Worm (Caenorhabditis elegans): ENCODE results near the gene fbxa-128.

The fbxa-128 gene

DNA sequence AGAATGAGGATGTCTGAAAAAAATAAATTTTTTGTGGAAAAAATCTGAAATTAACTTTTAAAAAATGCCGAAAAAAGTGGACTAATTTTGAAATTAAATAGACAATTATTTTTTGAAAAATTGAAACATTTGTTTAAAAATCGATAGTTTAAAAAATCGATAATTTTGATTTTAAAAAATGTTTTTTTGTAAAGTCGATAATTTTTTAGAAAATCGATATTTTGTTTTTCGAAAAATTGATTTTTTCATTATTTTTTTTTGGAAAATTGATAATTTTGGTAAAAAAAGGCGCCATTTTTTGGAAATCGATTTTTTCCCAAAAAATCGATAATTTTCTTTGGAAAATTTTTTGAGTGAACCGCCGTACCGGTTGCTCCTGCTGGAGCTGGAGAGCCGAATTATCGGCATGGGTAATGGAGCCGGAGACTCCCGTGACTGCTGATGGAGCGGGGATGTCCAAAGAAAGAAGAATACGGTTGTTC, 33.4 kb upstream of the fbxa-128 start:
- peak; percentile 75 for TF ChIP-seq ceh-28 (tag; optimal IDR thresholded peaks at IDR 0.05)
- TF ChIP-seq ceh-32 (tag; optimal IDR thresholded peaks at IDR 0.05; ENCODE audit: poor library complexity), result no peak

ce11 chrIII:11170509-11170908, 31.6 kb upstream of the fbxa-128 start:
- peak; percentile 11 for TF ChIP-seq nhr-102 (tag; optimal IDR thresholded peaks at IDR 0.05)
- TF ChIP-seq zip-11 (GFP tag; IDR thresholded peaks at IDR 0.05), result no peak
- TF ChIP-seq nhr-28 (tag; optimal IDR thresholded peaks at IDR 0.05), result no peak
- no peak for TF ChIP-seq D1046.2 (GFP tag; IDR thresholded peaks at IDR 0.05)
- TF ChIP-seq tra-1 (GFP tag; IDR thresholded peaks at IDR 0.05), result peak; percentile 13; the same call in 1 of the 2 replicates
- no peak for TF ChIP-seq ceh-62 (tag; optimal IDR thresholded peaks at IDR 0.05)
- TF ChIP-seq aha-1 (tag), result peak; percentile 4
- 0 out of 2 replicates have a peak, but pooled peaks have one; percentile 11 for TF ChIP-seq dmd-6 (GFP tag; IDR thresholded peaks at IDR 0.05)

- TF ChIP-seq zfp-3 (GFP tag; conservative IDR thresholded peaks at IDR 0.05) (no peak), nhr-42 (GFP tag; IDR thresholded peaks at IDR 0.05) (no peak), set-16 (GFP tag; IDR thresholded peaks at IDR 0.05) (peak; percentile 88), skn-1 (tag; optimal IDR thresholded peaks at IDR 0.05) (no peak), sdz-12 (GFP tag; optimal IDR thresholded peaks at IDR 0.05) (no peak), dpl-1 (GFP tag; optimal IDR thresholded peaks at IDR 0.05) (no peak), unc-130 (GFP tag; optimal IDR thresholded peaks at IDR 0.05) (no peak), D1046.2 (GFP tag; IDR thresholded peaks at IDR 0.05) (0 out of 2 replicates have a peak, but pooled peaks have one; percentile 35), ztf-7 (tag; optimal IDR thresholded peaks at IDR 0.05) (no peak), jun-1 (tag; optimal IDR thresholded peaks at IDR 0.05) (no peak), lim-7 (GFP tag; IDR thresholded peaks at IDR 0.05) (no peak), lin-13 (GFP tag; optimal IDR thresholded peaks at IDR 0.05) (no peak), nhr-102 (tag; optimal IDR thresholded peaks at IDR 0.05) (no peak)
These were observed 30.8 kb upstream of the fbxa-128 start for ce11 chrIII:11169680-11170079.

ce11 chrIII:11160559-11160958, 21.6 kb upstream of the fbxa-128 start:
- 0 out of 2 replicates have a peak, but pooled peaks have one; percentile 21 for TF ChIP-seq lin-38 (GFP tag; IDR thresholded peaks at IDR 0.05)

DNA sequence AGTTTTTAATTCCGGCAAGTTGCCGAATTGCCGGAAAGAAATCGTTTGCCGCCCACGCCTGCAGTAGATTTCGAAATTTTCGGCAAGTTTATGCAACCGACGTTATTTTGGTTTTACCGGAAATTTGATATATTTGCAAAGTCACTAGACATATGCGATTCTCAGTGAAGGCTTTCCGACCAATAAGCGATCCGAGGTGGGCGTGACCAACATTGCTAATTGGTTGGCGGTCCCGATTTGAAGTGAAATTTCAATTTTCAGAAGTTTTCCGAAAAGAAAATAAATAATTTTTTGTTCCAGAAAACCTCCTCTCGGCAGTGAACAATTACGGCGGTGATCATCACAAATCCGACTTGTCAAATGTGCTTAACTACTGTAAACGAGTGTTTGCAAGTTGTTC, 19.0 kb upstream of the fbxa-128 start:
- TF ChIP-seq nhr-41 (GFP tag; IDR thresholded peaks at IDR 0.05) (no peak), F49E8.2 (tag; optimal IDR thresholded peaks at IDR 0.05; ENCODE audit: borderline replicate concordance) (no peak), zfp-2 (tag; optimal IDR thresholded peaks at IDR 0.05) (no peak), madf-5 (GFP tag; IDR thresholded peaks at IDR 0.05) (no peak), F37D6.2 (tag; optimal IDR thresholded peaks at IDR 0.05) (no peak), lin-15B (tag; optimal IDR thresholded peaks at IDR 0.05) (no peak), ceh-32 (tag; optimal IDR thresholded peaks at IDR 0.05; ENCODE audit: poor library complexity) (no peak), F44E2.7 (GFP tag; IDR thresholded peaks at IDR 0.05) (no peak), D1046.2 (GFP tag; IDR thresholded peaks at IDR 0.05) (no peak), dmd-9 (GFP tag; IDR thresholded peaks at IDR 0.05) (no peak), pqm-1 (tag; optimal IDR thresholded peaks at IDR 0.05) (no peak), nhr-77 (tag; optimal IDR thresholded peaks at IDR 0.05) (no peak), nhr-48 (tag; optimal IDR thresholded peaks at IDR 0.05) (no peak), duxl-1 (tag; optimal IDR thresholded peaks at IDR 0.05; ENCODE audit: poor library complexity) (no peak), madf-9 (GFP tag; conservative IDR thresholded peaks at IDR 0.05) (no peak), nhr-6 (tag; optimal IDR thresholded peaks at IDR 0.05) (no peak), aha-1 (tag) (no peak)
